Fruit fly (Drosophila melanogaster) whole organism: ENCODE data around the gene CG13054.
A peak's percentile ranks its signal among the peaks of the same experiment; 100 is the strongest.

Experiments
- CG8478 ChIP-seq: fragments of >200 bp; optimal IDR thresholded peaks from 2 replicates; lab custom pipeline; 2018; ENCODE audit warnings: inconsistent platforms
- Dll ChIP-seq: fragments of >200 bp; optimal IDR thresholded peaks from 2 replicates; lab custom pipeline; 2017
- EcR ChIP-seq, 2 experiments: fragments of >200 bp; optimal IDR thresholded peaks; 2 replicates each; lab custom pipeline; 2017; ENCODE audit warnings: missing biosample characterization in 2 of 2, missing genetic modification characterization in 2 of 2, missing genetic modification reagents in 2 of 2
- pan ChIP-seq: fragments of >200 bp; optimal IDR thresholded peaks from 2 replicates; lab custom pipeline; 2017
- psq ChIP-seq: fragments of >200 bp; optimal IDR thresholded peaks from 2 replicates; lab custom pipeline; 2017
- usp ChIP-seq: fragments of >200 bp; optimal IDR thresholded peaks from 2 replicates; lab custom pipeline; 2017; ENCODE audit warnings: missing biosample characterization, missing genetic modification characterization, mixed read lengths

- TF ChIP-seq CG8478 (no peak), psq (lab: Kevin White, UChicago) (no peak), EcR (GFP tag; optimal IDR thresholded peaks at IDR 0.05; lab: Kevin White, UChicago) (peak in 1 of 2 experiments; percentile 54), usp (GFP tag; lab: Kevin White, UChicago) (no peak), Dll (lab: Kevin White, UChicago) (no peak), pan (lab: Kevin White, UChicago) (no peak)
These were observed 23.0 kb upstream of the CG13054 start, which contains the start of gene CG13064 for dm6 chr3L:16279987-16280454.
